Worm (Caenorhabditis elegans) whole organism, late embryonic: ENCODE measurements around the gene mes-4.

Experiments used
- C08G9.2 ChIP-seq: sonication (generic microtip); optimal IDR thresholded peaks from 2 replicates; lab custom pipeline; 2016; ENCODE audit warnings: mild to moderate bottlenecking, missing genetic modification characterization, moderate library complexity, missing compliant biosample characterization
- C38D4.7 ChIP-seq: fragments of 200-800 bp; sonication (Bioruptor generic); optimal IDR thresholded peaks from 2 replicates; lab custom pipeline; 2018; ENCODE audit warnings: mild to moderate bottlenecking, missing genetic modification characterization, moderate library complexity, missing compliant biosample characterization
- F13H6.1 ChIP-seq: sonication (generic microtip); optimal IDR thresholded peaks from 2 replicates; lab custom pipeline; 2016; ENCODE audit warnings: missing genetic modification characterization, missing compliant biosample characterization
- K02D7.2 ChIP-seq: sonication (generic microtip); optimal IDR thresholded peaks from 2 replicates; lab custom pipeline; 2017; ENCODE audit warnings: mild to moderate bottlenecking, missing genetic modification characterization, missing compliant biosample characterization
- K09A11.1 ChIP-seq: sonication (generic microtip); optimal IDR thresholded peaks from 2 replicates; lab custom pipeline; 2017; ENCODE audit warnings: antibody characterized with exemption, mild to moderate bottlenecking, missing genetic modification characterization, missing compliant biosample characterization; ENCODE audit not compliant: insufficient read depth
- T23F11.4 ChIP-seq: fragments of 200-800 bp; sonication (Bioruptor generic); optimal IDR thresholded peaks from 2 replicates; lab custom pipeline; 2018; ENCODE audit warnings: mild to moderate bottlenecking, missing genetic modification characterization, missing compliant biosample characterization
- Y22D7AL.16 ChIP-seq: sonication (generic microtip); optimal IDR thresholded peaks from 2 replicates; lab custom pipeline; 2016; ENCODE audit warnings: missing genetic modification characterization, missing compliant biosample characterization
- ceh-18 ChIP-seq: sonication (generic microtip); optimal IDR thresholded peaks from 2 replicates; lab custom pipeline; 2016; ENCODE audit warnings: missing genetic modification characterization, missing compliant biosample characterization
- ceh-2 ChIP-seq: sonication (generic microtip); optimal IDR thresholded peaks from 2 replicates; lab custom pipeline; 2016; ENCODE audit warnings: missing genotype, missing genetic modification characterization, missing compliant biosample characterization
- ceh-24 ChIP-seq: sonication (generic microtip); optimal IDR thresholded peaks from 2 replicates; lab custom pipeline; 2016; ENCODE audit warnings: mild to moderate bottlenecking, missing genetic modification characterization, missing compliant biosample characterization
- ceh-31 ChIP-seq: sonication (generic microtip); optimal IDR thresholded peaks from 2 replicates; lab custom pipeline; 2016; ENCODE audit warnings: missing genetic modification characterization, missing compliant biosample characterization
- ceh-34 ChIP-seq: sonication (generic microtip); optimal IDR thresholded peaks from 2 replicates; lab custom pipeline; 2016; ENCODE audit warnings: mild to moderate bottlenecking, missing genetic modification characterization, missing compliant biosample characterization
- ceh-45 ChIP-seq: fragments of 200-800 bp; sonication (Bioruptor generic); IDR thresholded peaks from 2 replicates; pipeline ENCODE4 v1.3.6; 2022; ENCODE audit warnings: missing genetic modification reagents, missing genetic modification characterization, missing compliant biosample characterization
- ceh-9 ChIP-seq: sonication (generic microtip); optimal IDR thresholded peaks from 2 replicates; lab custom pipeline; 2016; ENCODE audit warnings: mild to moderate bottlenecking, missing genetic modification characterization, inconsistent platforms, missing compliant biosample characterization
- elt-2 ChIP-seq: sonication (generic microtip); optimal IDR thresholded peaks from 2 replicates; lab custom pipeline; 2016; ENCODE audit warnings: missing genetic modification reagents, missing genetic modification characterization, missing compliant biosample characterization
- eyg-1 ChIP-seq: sonication (generic microtip); optimal IDR thresholded peaks from 2 replicates; lab custom pipeline; 2016; ENCODE audit warnings: missing genotype, missing genetic modification characterization, missing compliant biosample characterization
- fkh-10 ChIP-seq: fragments of 150-350 bp; optimal IDR thresholded peaks from 2 replicates; lab custom pipeline; 2014; ENCODE audit warnings: missing biosample characterization, missing genetic modification reagents, missing genetic modification characterization
- gmeb-2 ChIP-seq: sonication (generic microtip); optimal IDR thresholded peaks from 2 replicates; lab custom pipeline; 2016; ENCODE audit warnings: missing genetic modification characterization, inconsistent platforms, missing compliant biosample characterization
- hlh-13 ChIP-seq: fragments of 200-800 bp; sonication (Bioruptor generic); optimal IDR thresholded peaks from 2 replicates; lab custom pipeline; 2018; ENCODE audit warnings: mild to moderate bottlenecking, missing genetic modification characterization, missing compliant biosample characterization
- hlh-30 ChIP-seq: sonication (generic microtip); optimal IDR thresholded peaks from 2 replicates; lab custom pipeline; 2017; ENCODE audit warnings: antibody characterized with exemption, missing genetic modification characterization, missing compliant biosample characterization; ENCODE audit not compliant: insufficient read depth
- hlh-6 ChIP-seq: sonication (generic microtip); optimal IDR thresholded peaks from 2 replicates; lab custom pipeline; 2016; ENCODE audit warnings: missing genotype, missing genetic modification characterization, missing compliant biosample characterization
- hlh-8 ChIP-seq: sonication (generic microtip); optimal IDR thresholded peaks from 2 replicates; lab custom pipeline; 2016; ENCODE audit warnings: missing genotype, missing genetic modification characterization, missing compliant biosample characterization
- lim-6 ChIP-seq: sonication (generic microtip); optimal IDR thresholded peaks from 2 replicates; lab custom pipeline; 2016; ENCODE audit warnings: missing genetic modification characterization, missing compliant biosample characterization
- lin-11 ChIP-seq: fragments of 200-800 bp; sonication (Bioruptor generic); optimal IDR thresholded peaks from 2 replicates; lab custom pipeline; 2018; ENCODE audit warnings: mild to moderate bottlenecking, missing genetic modification characterization, missing compliant biosample characterization
- mec-3 ChIP-seq: sonication (generic microtip); optimal IDR thresholded peaks from 2 replicates; lab custom pipeline; 2016; ENCODE audit warnings: borderline replicate concordance, missing genetic modification characterization, missing compliant biosample characterization
- nfya-1 ChIP-seq: sonication (generic microtip); optimal IDR thresholded peaks from 2 replicates; lab custom pipeline; 2017; ENCODE audit warnings: missing genetic modification characterization, mild to moderate bottlenecking, missing compliant biosample characterization, antibody characterized with exemption, moderate library complexity
- npax-4 ChIP-seq: sonication (generic microtip); optimal IDR thresholded peaks from 2 replicates; lab custom pipeline; 2016; ENCODE audit warnings: missing genetic modification characterization, missing compliant biosample characterization
- odd-2 ChIP-seq: sonication (generic microtip); optimal IDR thresholded peaks from 2 replicates; lab custom pipeline; 2017; ENCODE audit warnings: antibody characterized with exemption, mild to moderate bottlenecking, missing genetic modification characterization, missing compliant biosample characterization
- pag-3 ChIP-seq: sonication (generic microtip); optimal IDR thresholded peaks from 2 replicates; lab custom pipeline; 2016; ENCODE audit warnings: missing compliant biosample characterization, missing genetic modification characterization, borderline replicate concordance
- pat-9 ChIP-seq: fragments of 200-800 bp; sonication (Bioruptor generic); optimal IDR thresholded peaks from 2 replicates; lab custom pipeline; 2018; ENCODE audit warnings: mild to moderate bottlenecking, missing genetic modification characterization, moderate library complexity, missing compliant biosample characterization
- pax-1 ChIP-seq: fragments of 150-350 bp; optimal IDR thresholded peaks from 2 replicates; lab custom pipeline; 2014; ENCODE audit warnings: missing biosample characterization, missing genetic modification characterization
- pha-4 ChIP-seq: fragments of 150-350 bp; optimal IDR thresholded peaks from 2 replicates; lab custom pipeline; 2018; ENCODE audit warnings: missing biosample characterization, missing genetic modification reagents, missing genetic modification characterization
- pqm-1 ChIP-seq: sonication (generic microtip); optimal IDR thresholded peaks from 2 replicates; lab custom pipeline; 2016; ENCODE audit warnings: missing genetic modification characterization, missing compliant biosample characterization
- sox-2 ChIP-seq: fragments of 200-800 bp; sonication (Bioruptor generic); IDR thresholded peaks from 2 replicates; pipeline ENCODE4 v1.3.6; 2022; ENCODE audit warnings: missing genetic modification reagents, missing genetic modification characterization, missing compliant biosample characterization
- syd-9 ChIP-seq: sonication (generic microtip); optimal IDR thresholded peaks from 2 replicates; lab custom pipeline; 2016; ENCODE audit warnings: mild to moderate bottlenecking, missing genetic modification characterization, moderate library complexity, missing compliant biosample characterization
- tbx-2 ChIP-seq: sonication (generic microtip); optimal IDR thresholded peaks from 2 replicates; lab custom pipeline; 2016; ENCODE audit warnings: missing genetic modification characterization, missing compliant biosample characterization
- tbx-7 ChIP-seq: sonication (generic microtip); optimal IDR thresholded peaks from 2 replicates; lab custom pipeline; 2016; ENCODE audit warnings: missing genotype, missing genetic modification characterization, missing compliant biosample characterization
- unc-42 ChIP-seq: sonication (generic microtip); optimal IDR thresholded peaks from 2 replicates; lab custom pipeline; 2016; ENCODE audit warnings: missing genotype, missing genetic modification characterization, missing compliant biosample characterization
- unc-55 ChIP-seq: sonication (generic microtip); optimal IDR thresholded peaks from 2 replicates; lab custom pipeline; 2017; ENCODE audit warnings: missing biosample characterization, missing genetic modification reagents, missing genetic modification characterization
- zip-5 ChIP-seq: sonication (generic microtip); optimal IDR thresholded peaks from 2 replicates; lab custom pipeline; 2016; ENCODE audit warnings: missing genetic modification characterization, missing compliant biosample characterization
- ztf-16 ChIP-seq: sonication (generic microtip); optimal IDR thresholded peaks from 2 replicates; lab custom pipeline; 2017; ENCODE audit warnings: missing genetic modification characterization, missing compliant biosample characterization

Gene mes-4

DNA sequence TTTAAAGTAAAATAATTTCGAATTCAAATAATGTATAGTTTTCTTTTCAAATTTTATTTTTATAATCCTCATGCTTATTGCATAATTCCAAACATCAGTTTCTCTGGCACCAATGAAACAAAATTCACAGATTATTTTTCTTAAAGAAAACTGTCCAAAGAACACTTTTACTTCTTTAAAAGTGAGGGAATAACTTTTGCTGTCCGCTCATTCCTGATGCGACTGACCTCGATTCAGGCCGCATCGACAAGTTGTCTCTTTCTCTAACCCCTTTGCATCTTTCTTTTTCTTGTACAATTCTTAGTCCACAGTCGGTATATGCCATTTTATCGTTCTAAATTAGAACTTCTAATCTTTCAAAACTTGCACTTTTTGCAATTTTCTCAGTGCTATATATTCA, 30.8 kb downstream of the mes-4 start, which contains the start of gene F53F1.2:
TSS of gene F53F1.2 (plus strand) at position 306 of the 400 bp plus-strand sequence.
- TF ChIP-seq hlh-6 (tag; lab: Kevin White, UChicago): no peak
- no peak for TF ChIP-seq syd-9
- no peak for TF ChIP-seq pat-9 (tag; lab: Kevin White, UChicago)
- TF ChIP-seq tbx-7 (tag; lab: Kevin White, UChicago): no peak
- no peak for TF ChIP-seq ceh-9 (tag; lab: Kevin White, UChicago)
- TF ChIP-seq odd-2 (tag; lab: Kevin White, UChicago): no peak
- no peak for TF ChIP-seq hlh-30 (tag; lab: Kevin White, UChicago)
- no peak for TF ChIP-seq hlh-13 (GFP tag; lab: Kevin White, UChicago)
- TF ChIP-seq K02D7.2 (tag; lab: Kevin White, UChicago): no peak
- no peak for TF ChIP-seq C08G9.2 (tag; lab: Kevin White, UChicago)
- TF ChIP-seq, all 69 proteins: peak for 0

DNA sequence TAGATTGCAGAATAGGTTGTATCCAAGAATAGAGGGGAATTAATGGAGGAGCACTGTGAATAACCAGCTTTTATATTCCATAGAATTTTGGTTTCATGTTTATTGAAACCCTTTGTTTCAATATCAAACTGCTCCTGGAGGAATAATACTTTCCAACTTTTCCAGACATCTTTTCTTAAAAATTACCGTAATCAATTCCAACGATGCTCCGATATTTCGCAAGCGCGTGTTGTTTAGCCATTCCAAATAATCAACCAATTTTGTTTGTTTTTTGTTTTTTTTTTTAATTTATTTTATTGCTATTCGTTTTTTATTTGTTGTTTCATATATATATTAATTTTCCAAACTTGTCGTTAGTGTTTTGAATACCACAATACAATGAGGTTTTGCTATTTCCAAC, 31.3 kb downstream of the mes-4 start, which contains the start of gene cutl-1:
TSS of gene cutl-1 (minus strand) at position 83 of the 400 bp plus-strand sequence.
- TF ChIP-seq Y22D7AL.16 (tag; lab: Kevin White, UChicago) (no peak), pha-4 (tag; lab: Kevin White, UChicago) (no peak), F13H6.1 (tag; lab: Kevin White, UChicago) (no peak), eyg-1 (no peak), ceh-2 (no peak), pax-1 (tag; lab: Kevin White, UChicago) (no peak), C38D4.7 (GFP tag; lab: Kevin White, UChicago) (no peak), K09A11.1 (no peak), ceh-24 (no peak)

- TF ChIP-seq hlh-30 (tag; lab: Kevin White, UChicago) (peak; percentile 40), lin-11 (no peak), pat-9 (tag; lab: Kevin White, UChicago) (no peak), unc-55 (GFP tag; lab: Kevin White, UChicago) (peak; percentile 83), hlh-8 (tag; lab: Kevin White, UChicago) (no peak), ceh-18 (tag; lab: Kevin White, UChicago) (peak; percentile 34)
These were observed 34.8 kb downstream of the mes-4 start for ce11 chrV:13402524-13402923.

ce11 chrV:13401669-13402068, 35.7 kb downstream of the mes-4 start:
- TF ChIP-seq K09A11.1: no peak
- TF ChIP-seq unc-42 (tag; lab: Kevin White, UChicago): peak; percentile 62
- peak; percentile 12 for TF ChIP-seq ceh-31 (tag; lab: Kevin White, UChicago)
- TF ChIP-seq ceh-45 (GFP tag; lab: Robert Waterston, UW): no peak
- TF ChIP-seq lim-6 (tag; lab: Kevin White, UChicago): no peak
- TF ChIP-seq hlh-13 (GFP tag; lab: Kevin White, UChicago): no peak

ce11 chrV:13396426-13396825, 40.9 kb downstream of the mes-4 start:
- TF ChIP-seq unc-55 (GFP tag; lab: Kevin White, UChicago) (peak; percentile 62), pag-3 (no peak), npax-4 (tag; lab: Kevin White, UChicago) (no peak), elt-2 (tag; lab: Kevin White, UChicago) (peak; percentile 7), ceh-18 (tag; lab: Kevin White, UChicago) (peak; percentile 29), sox-2 (GFP tag; lab: Robert Waterston, UW) (no peak), hlh-30 (tag; lab: Kevin White, UChicago) (peak; percentile 31), syd-9 (peak; percentile 40), hlh-8 (tag; lab: Kevin White, UChicago) (peak; percentile 34), nfya-1 (tag; lab: Kevin White, UChicago) (peak; percentile 42), fkh-10 (GFP tag; lab: Kevin White, UChicago) (no peak), pqm-1 (tag; lab: Kevin White, UChicago) (no peak), mec-3 (tag; lab: Kevin White, UChicago) (no peak), pha-4 (tag; lab: Kevin White, UChicago) (no peak), hlh-6 (tag; lab: Kevin White, UChicago) (peak; percentile 60), T23F11.4 (GFP tag; lab: Kevin White, UChicago) (peak; percentile 51), K09A11.1 (no peak), lin-11 (no peak), ztf-16 (tag; lab: Kevin White, UChicago) (no peak), K02D7.2 (tag; lab: Kevin White, UChicago) (no peak), zip-5 (no peak), pax-1 (tag; lab: Kevin White, UChicago) (no peak), gmeb-2 (no peak), tbx-2 (tag; lab: Kevin White, UChicago) (peak; percentile 64), ceh-2 (peak; percentile 19), ceh-34 (tag; lab: Kevin White, UChicago) (peak; percentile 72), pat-9 (tag; lab: Kevin White, UChicago) (no peak), lim-6 (tag; lab: Kevin White, UChicago) (no peak)
